Worm (Caenorhabditis elegans): ENCODE results near the gene nhr-274.

- TF ChIP-seq nhr-28 (tag; optimal IDR thresholded peaks at IDR 0.05) = no peak
- TF ChIP-seq nhr-76 (tag; optimal IDR thresholded peaks at IDR 0.05) = no peak
- no peak for TF ChIP-seq nhr-12 (tag; optimal IDR thresholded peaks at IDR 0.05)
- TF ChIP-seq nhr-47 (tag; optimal IDR thresholded peaks at IDR 0.05) = no peak
- no peak for TF ChIP-seq sptf-1 (tag; optimal IDR thresholded peaks at IDR 0.05)
- TF ChIP-seq nhr-90 (tag; optimal IDR thresholded peaks at IDR 0.05; ENCODE audit: poor library complexity) = no peak
- no peak for TF ChIP-seq lin-15B (tag; optimal IDR thresholded peaks at IDR 0.05)
- no peak for TF ChIP-seq aly-2 (tag; optimal IDR thresholded peaks at IDR 0.05)
- TF ChIP-seq nhr-237 (tag; optimal IDR thresholded peaks at IDR 0.05) = no peak
- no peak for TF ChIP-seq dpl-1 (GFP tag; optimal IDR thresholded peaks at IDR 0.05)
Measured at ce11 chrIV:1605276-1605762, 39.8 kb downstream of the nhr-274 start, which contains the start of gene Y41D4B.11.
